Worm (Caenorhabditis elegans) whole organism, mixed stage, embryonic: ENCODE results near the gene pkn-1.

ENCODE experiments used
- blmp-1 ChIP-seq: fragments of 150-350 bp; optimal IDR thresholded peaks from 2 replicates; lab custom pipeline; 2014; ENCODE audit warnings: missing biosample characterization, missing genetic modification characterization
- nhr-2 ChIP-seq: fragments of 150-350 bp; optimal IDR thresholded peaks from 2 replicates; lab custom pipeline; 2014; ENCODE audit warnings: missing biosample characterization, missing genetic modification characterization
- nhr-237 ChIP-seq: fragments of 150-350 bp; optimal IDR thresholded peaks from 2 replicates; lab custom pipeline; 2014; ENCODE audit warnings: missing biosample characterization, missing genetic modification characterization

DNA sequence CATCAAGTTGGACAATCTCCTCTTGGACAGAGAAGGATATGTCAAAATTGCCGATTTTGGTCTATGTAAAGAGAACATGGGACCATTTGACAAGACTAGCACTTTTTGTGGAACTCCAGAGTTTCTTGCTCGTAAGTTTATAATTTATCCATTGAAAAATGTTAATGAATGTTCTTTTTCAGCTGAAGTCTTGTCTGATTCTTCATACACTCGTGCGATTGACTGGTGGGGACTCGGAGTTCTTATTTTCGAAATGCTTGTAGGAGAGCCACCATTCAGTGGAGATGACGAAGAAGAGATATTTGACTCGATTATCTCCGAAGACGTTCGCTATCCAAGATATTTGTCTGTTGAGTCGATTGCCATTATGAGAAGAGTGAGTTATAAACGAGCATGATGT, 4.1 kb downstream of the pkn-1 start:
- TF ChIP-seq nhr-2 (tag; lab: Kevin White, UChicago): no peak
- no peak for TF ChIP-seq nhr-237
- no peak for TF ChIP-seq blmp-1 (tag; lab: Kevin White, UChicago)
